Worm (Caenorhabditis elegans): Measurements from ENCODE around the gene C49C8.2.

- TF ChIP-seq tbx-37 (GFP tag; conservative IDR thresholded peaks at IDR 0.05) (no peak), tra-4 (tag; optimal IDR thresholded peaks at IDR 0.05) (no peak), ama-1 (optimal IDR thresholded peaks at IDR 0.05) (no peak), aly-1 (tag; optimal IDR thresholded peaks at IDR 0.05) (no peak), flt-1 (GFP tag; IDR thresholded peaks at IDR 0.05) (no peak), sea-1 (GFP tag; conservative IDR thresholded peaks at IDR 0.05) (no peak), hmbx-1 (tag; optimal IDR thresholded peaks at IDR 0.05) (no peak), scrt-1 (GFP tag; IDR thresholded peaks at IDR 0.05) (no peak), hnd-1 (tag; optimal IDR thresholded peaks at IDR 0.05) (no peak), pes-1 (GFP tag; IDR thresholded peaks at IDR 0.05) (no peak), ceh-36 (tag; optimal IDR thresholded peaks at IDR 0.05) (no peak)
Measured at ce11 chrIV:8650696-8651095, at the start of gene C49C8.2.

Data from whole organism, early embryonic.